Fruit fly (Drosophila melanogaster) whole organism, wandering third instar larva: ENCODE results near the gene CG13895.
A peak's percentile ranks its signal among the peaks of the same experiment; 100 is the strongest.

ENCODE experiments used
- Abd-B ChIP-seq: fragments of >200 bp; optimal IDR thresholded peaks from 2 replicates; lab custom pipeline; 2017; ENCODE audit warnings: missing biosample characterization, missing genetic modification characterization
- CG32264 ChIP-seq: fragments of 200-800 bp; sonication (Bioruptor generic); optimal IDR thresholded peaks from 2 replicates; lab custom pipeline; 2016; ENCODE audit warnings: missing biosample characterization, missing genetic modification characterization
- CG9705 ChIP-seq: fragments of 200-800 bp; sonication (Bioruptor generic); optimal IDR thresholded peaks from 2 replicates; lab custom pipeline; 2018; ENCODE audit warnings: missing biosample characterization, mild to moderate bottlenecking, missing genetic modification characterization
- CrebA ChIP-seq: fragments of 200-800 bp; sonication (Bioruptor generic); optimal IDR thresholded peaks from 2 replicates; lab custom pipeline; 2016; ENCODE audit warnings: missing biosample characterization, mild to moderate bottlenecking, missing genetic modification characterization, borderline replicate concordance
- Dfd ChIP-seq: fragments of >200 bp; optimal IDR thresholded peaks from 2 replicates; lab custom pipeline; 2017; ENCODE audit warnings: missing biosample characterization, missing genetic modification characterization
- Dif ChIP-seq: fragments of 200-275, 200-300 bp; sonication (Bioruptor generic); optimal IDR thresholded peaks from 2 replicates; lab custom pipeline; 2018; ENCODE audit warnings: missing biosample characterization, missing genetic modification characterization; ENCODE audit not compliant: partially characterized antibody
- GATAd ChIP-seq: sonication (Bioruptor generic); optimal IDR thresholded peaks from 2 replicates; lab custom pipeline; 2016; ENCODE audit warnings: missing biosample characterization, missing genetic modification characterization
- HLH106 ChIP-seq: fragments of 200-800 bp; optimal IDR thresholded peaks from 3 replicates; lab custom pipeline; 2019; ENCODE audit warnings: missing biosample characterization, mild to moderate bottlenecking, missing genetic modification characterization, moderate library complexity
- Hnf4 ChIP-seq: fragments of 200-800 bp; sonication (Bioruptor generic); optimal IDR thresholded peaks from 2 replicates; lab custom pipeline; 2016; ENCODE audit warnings: missing biosample characterization, mild to moderate bottlenecking, missing genetic modification characterization
- Hr78 ChIP-seq: fragments of >200 bp; optimal IDR thresholded peaks from 2 replicates; lab custom pipeline; 2017; ENCODE audit warnings: missing biosample characterization, missing genetic modification characterization
- Hr83 ChIP-seq: fragments of 200-300 bp; sonication (Bioruptor generic); optimal IDR thresholded peaks from 2 replicates; lab custom pipeline; 2016; ENCODE audit warnings: missing biosample characterization, mild to moderate bottlenecking, missing genetic modification characterization, moderate library complexity; ENCODE audit not compliant: poor library complexity, severe bottlenecking
- Jra ChIP-seq: sonication (Bioruptor generic); optimal IDR thresholded peaks from 2 replicates; lab custom pipeline; 2016; ENCODE audit warnings: missing biosample characterization, missing genetic modification characterization
- Mio ChIP-seq: sonication (Bioruptor generic); optimal IDR thresholded peaks from 2 replicates; lab custom pipeline; 2016; ENCODE audit warnings: missing biosample characterization, missing genetic modification characterization
- Myc ChIP-seq: fragments of >200 bp; optimal IDR thresholded peaks from 2 replicates; lab custom pipeline; 2017
- N ChIP-seq: fragments of >200 bp; optimal IDR thresholded peaks from 2 replicates; lab custom pipeline; 2018; ENCODE audit warnings: missing biosample characterization, missing external identifiers, missing genetic modification characterization
- OdsH ChIP-seq: fragments of 200-800 bp; sonication (Bioruptor generic); optimal IDR thresholded peaks from 2 replicates; lab custom pipeline; 2016; ENCODE audit warnings: missing biosample characterization, mild to moderate bottlenecking, missing genetic modification characterization
- Rel ChIP-seq, 2 experiments: fragments of 200-800 bp; sonication (Bioruptor generic) in 1 of 2; optimal IDR thresholded peaks; 2 replicates in 1 of 2; 3 replicates in 1 of 2; lab custom pipeline; 2016 to 2019; ENCODE audit warnings: mild to moderate bottlenecking in 2 of 2, missing biosample characterization in 2 of 2, missing genetic modification characterization in 2 of 2, moderate library complexity in 1 of 2
- Sp1 ChIP-seq: fragments of 200-800 bp; sonication (Bioruptor generic); optimal IDR thresholded peaks from 3 replicates; lab custom pipeline; 2019; ENCODE audit warnings: missing biosample characterization, mild to moderate bottlenecking, missing genetic modification characterization, moderate library complexity
- Vsx2 ChIP-seq: fragments of 200-300, 225-300 bp; sonication (Bioruptor generic); optimal IDR thresholded peaks from 2 replicates; lab custom pipeline; 2018; ENCODE audit warnings: missing biosample characterization, missing genetic modification characterization; ENCODE audit not compliant: partially characterized antibody
- br ChIP-seq: fragments of 200-800 bp; sonication (Bioruptor generic); optimal IDR thresholded peaks from 2 replicates; lab custom pipeline; 2016; ENCODE audit warnings: missing biosample characterization, missing genetic modification characterization
- brk ChIP-seq: fragments of 200-800 bp; sonication (Bioruptor generic); optimal IDR thresholded peaks from 2 replicates; lab custom pipeline; 2016; ENCODE audit warnings: missing biosample characterization, mild to moderate bottlenecking, missing genetic modification characterization
- dl ChIP-seq, 2 experiments: fragments of 175-275, 200-275 bp in 1 of 2; fragments of 200-275 bp in 1 of 2; sonication (Bioruptor generic); optimal IDR thresholded peaks; lab custom pipeline; 2018; ENCODE audit warnings: mild to moderate bottlenecking in 2 of 2, missing biosample characterization in 2 of 2, missing genetic modification characterization in 2 of 2, moderate library complexity in 2 of 2; ENCODE audit not compliant: partially characterized antibody in 2 of 2, insufficient read depth in 1 of 2
- dmrt93B ChIP-seq: fragments of 200-800 bp; sonication (Bioruptor generic); optimal IDR thresholded peaks from 2 replicates; lab custom pipeline; 2018; ENCODE audit warnings: missing biosample characterization, mild to moderate bottlenecking, missing genetic modification characterization
- dsf ChIP-seq: sonication (Bioruptor generic); optimal IDR thresholded peaks from 2 replicates; lab custom pipeline; 2016; ENCODE audit warnings: missing biosample characterization, missing genetic modification characterization, borderline replicate concordance
- ey ChIP-seq: fragments of 200-800 bp; sonication (Bioruptor generic); optimal IDR thresholded peaks from 2 replicates; lab custom pipeline; 2016; ENCODE audit warnings: missing biosample characterization, missing genetic modification characterization
- foxo ChIP-seq, 2 experiments: fragments of 200-800 bp; sonication (Bioruptor generic); optimal IDR thresholded peaks; 2 replicates in 1 of 2; 3 replicates in 1 of 2; lab custom pipeline; 2016 to 2017; ENCODE audit warnings: missing biosample characterization in 2 of 2, missing genetic modification characterization in 2 of 2
- fru ChIP-seq: fragments of 200-800 bp; sonication (Bioruptor generic); optimal IDR thresholded peaks from 3 replicates; lab custom pipeline; 2016; ENCODE audit warnings: missing biosample characterization, mild to moderate bottlenecking, missing genetic modification characterization
- h ChIP-seq: fragments of 200-800 bp; sonication (Bioruptor generic); optimal IDR thresholded peaks from 3 replicates; lab custom pipeline; 2016; ENCODE audit warnings: missing biosample characterization, mild to moderate bottlenecking, missing genetic modification characterization
- jim ChIP-seq: fragments of 175-275, 200-325 bp; sonication (Bioruptor generic); optimal IDR thresholded peaks from 2 replicates; lab custom pipeline; 2016; ENCODE audit warnings: missing biosample characterization, mild to moderate bottlenecking, missing genetic modification characterization
- lola ChIP-seq: fragments of >200 bp; optimal IDR thresholded peaks from 2 replicates; lab custom pipeline; 2017; ENCODE audit warnings: missing biosample characterization, missing genetic modification characterization
- pan ChIP-seq: fragments of >200 bp; optimal IDR thresholded peaks from 2 replicates; lab custom pipeline; 2017
- psq ChIP-seq: fragments of 200-800 bp; sonication (Bioruptor generic); optimal IDR thresholded peaks from 3 replicates; lab custom pipeline; 2017; ENCODE audit warnings: missing biosample characterization, mild to moderate bottlenecking, missing genetic modification characterization, moderate library complexity
- rgr ChIP-seq: fragments of 200-800 bp; sonication (Bioruptor generic); optimal IDR thresholded peaks from 3 replicates; lab custom pipeline; 2016; ENCODE audit warnings: missing biosample characterization, mild to moderate bottlenecking, missing genetic modification characterization
- sage ChIP-seq: fragments of 200-800 bp; sonication (Bioruptor generic); optimal IDR thresholded peaks from 2 replicates; lab custom pipeline; 2016; ENCODE audit warnings: missing biosample characterization, mild to moderate bottlenecking, missing genetic modification characterization
- sv ChIP-seq: fragments of 200-800 bp; sonication (Bioruptor generic); optimal IDR thresholded peaks from 3 replicates; lab custom pipeline; 2016; ENCODE audit warnings: missing biosample characterization, missing genetic modification characterization
- tai ChIP-seq: sonication (Bioruptor generic); optimal IDR thresholded peaks from 2 replicates; lab custom pipeline; 2016; ENCODE audit warnings: missing biosample characterization, missing genetic modification characterization
- usp ChIP-seq: fragments of >200 bp; optimal IDR thresholded peaks from 2 replicates; lab custom pipeline; 2017; ENCODE audit warnings: missing biosample characterization, missing genetic modification characterization
- woc ChIP-seq: sonication (Bioruptor generic); optimal IDR thresholded peaks from 2 replicates; lab custom pipeline; 2016; ENCODE audit warnings: missing biosample characterization, mild to moderate bottlenecking, missing genetic modification characterization

Gene CG13895

DNA sequence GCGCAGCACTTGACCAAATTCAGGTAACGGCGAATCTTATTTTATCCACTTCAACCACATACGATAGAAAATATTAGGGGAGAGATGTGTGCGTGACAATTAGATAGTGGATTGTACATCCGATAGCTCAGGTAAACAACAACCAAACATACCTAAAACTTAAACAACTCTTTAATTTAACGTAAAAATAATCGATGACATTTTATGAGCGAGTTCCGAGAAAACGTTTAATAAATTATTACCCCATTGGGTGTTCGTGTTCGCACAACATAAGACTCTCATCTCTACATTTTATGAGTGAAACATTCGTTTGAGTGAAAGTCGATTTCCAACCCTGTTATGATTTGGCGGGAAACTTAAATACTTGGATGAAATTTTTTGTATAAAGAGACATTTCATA is 27.7 kb downstream of the CG13895 start, which contains the start of gene CG17129:
CG17129 (minus strand) TSS at position 69 of the 400 bp plus-strand sequence.
- TF ChIP-seq h (GFP tag; lab: Kevin White, UChicago): peak; percentile 22
- no peak for TF ChIP-seq Rel (GFP tag; optimal IDR thresholded peaks at IDR 0.05; lab: Kevin White, UChicago)
- no peak for TF ChIP-seq Rel (tag; optimal IDR thresholded peaks at IDR 0.05; lab: Kevin White, UChicago)
- TF ChIP-seq Dif (GFP tag; lab: Kevin White, UChicago): no peak
- TF ChIP-seq foxo (GFP tag; optimal IDR thresholded peaks at IDR 0.05; lab: Kevin White, UChicago): peak; percentile 18 to 75
- TF ChIP-seq Dfd: no peak
- TF ChIP-seq lola: no peak
- peak; percentile 51 for TF ChIP-seq Hr83 (GFP tag; lab: Kevin White, UChicago)
- TF ChIP-seq CG9705 (GFP tag; lab: Kevin White, UChicago): peak; percentile 42
- peak; percentile 71 for TF ChIP-seq rgr
- TF ChIP-seq Myc (lab: Kevin White, UChicago): no peak
- TF ChIP-seq CrebA (GFP tag; lab: Kevin White, UChicago): no peak
- peak; percentile 11 for TF ChIP-seq GATAd
- no peak for TF ChIP-seq Hr78 (GFP tag; lab: Kevin White, UChicago)
- TF ChIP-seq tai (GFP tag; lab: Kevin White, UChicago): no peak
- peak; percentile 66 for TF ChIP-seq Sp1 (GFP tag; lab: Kevin White, UChicago)
- no peak for TF ChIP-seq pan (lab: Kevin White, UChicago)
- TF ChIP-seq Vsx2 (GFP tag; lab: Kevin White, UChicago): no peak
- TF ChIP-seq Jra: peak; percentile 74
- no peak for TF ChIP-seq Mio (GFP tag; lab: Kevin White, UChicago)
- TF ChIP-seq psq: peak; percentile 64
- TF ChIP-seq brk (GFP tag; lab: Kevin White, UChicago): no peak
- TF ChIP-seq OdsH (GFP tag; lab: Kevin White, UChicago): peak; percentile 56
- TF ChIP-seq N: no peak
- peak; percentile 35 for TF ChIP-seq dmrt93B (GFP tag; lab: Kevin White, UChicago)
- no peak for TF ChIP-seq usp (GFP tag; lab: Kevin White, UChicago)
- TF ChIP-seq jim (GFP tag; lab: Kevin White, UChicago): peak; percentile 17
- TF ChIP-seq sage (GFP tag; lab: Kevin White, UChicago): peak; percentile 68
- TF ChIP-seq woc (GFP tag; lab: Kevin White, UChicago): peak; percentile 77
- TF ChIP-seq dsf (GFP tag; lab: Kevin White, UChicago): peak; percentile 7
- no peak for TF ChIP-seq dl (GFP tag; optimal IDR thresholded peaks at IDR 0.05; lab: Kevin White, UChicago; ENCODE audit: insufficient read depth in 1 of 2, partially characterized antibody in 2 of 2)
- peak; percentile 71 for TF ChIP-seq HLH106 (tag; lab: Kevin White, UChicago)
- TF ChIP-seq Abd-B (GFP tag; lab: Kevin White, UChicago): no peak
- peak; percentile 69 for TF ChIP-seq sv
- peak; percentile 44 for TF ChIP-seq CG32264 (GFP tag; lab: Kevin White, UChicago)
- TF ChIP-seq br (GFP tag; lab: Kevin White, UChicago): peak; percentile 49
- peak; percentile 74 for TF ChIP-seq ey (GFP tag; lab: Kevin White, UChicago)
- TF ChIP-seq fru (GFP tag; lab: Kevin White, UChicago): peak; percentile 71
- peak; percentile 72 for TF ChIP-seq Hnf4 (GFP tag; lab: Kevin White, UChicago)

DNA sequence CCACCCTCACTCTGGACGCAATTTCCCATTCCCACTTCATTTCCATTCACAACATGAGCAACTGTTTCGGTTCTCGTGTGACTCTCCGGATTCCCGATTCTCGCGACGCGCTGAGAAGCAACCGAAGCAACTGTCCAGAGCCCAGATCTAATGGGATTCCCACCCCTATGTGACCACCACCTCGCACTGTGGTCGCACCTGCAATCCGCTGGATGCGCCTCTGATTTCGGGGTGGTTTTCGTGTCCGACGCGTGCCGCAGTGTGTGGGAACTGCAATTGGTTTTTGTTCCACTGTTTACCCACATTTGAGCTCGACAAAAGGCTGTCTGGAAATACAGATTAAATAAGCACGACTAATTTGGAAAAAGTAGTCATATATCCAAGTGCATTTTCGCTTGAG is 32.1 kb downstream of the CG13895 start:
- TF ChIP-seq br (GFP tag; lab: Kevin White, UChicago) (no peak), dl (GFP tag; optimal IDR thresholded peaks at IDR 0.05; lab: Kevin White, UChicago; ENCODE audit: insufficient read depth in 1 of 2, partially characterized antibody in 2 of 2) (no peak), sage (GFP tag; lab: Kevin White, UChicago) (no peak), woc (GFP tag; lab: Kevin White, UChicago) (no peak), Hr78 (GFP tag; lab: Kevin White, UChicago) (no peak), Abd-B (GFP tag; lab: Kevin White, UChicago) (no peak)
